Worm (Caenorhabditis elegans) whole organism, early embryonic: ENCODE measurements around the gene clec-252.
A peak's percentile ranks its signal among the peaks of the same experiment; 100 is the strongest.

ENCODE experiments used
- aly-1 ChIP-seq: sonication (generic microtip); optimal IDR thresholded peaks from 2 replicates; lab custom pipeline; 2016; ENCODE audit warnings: missing genetic modification characterization, missing compliant biosample characterization
- ama-1 ChIP-seq: fragments of 150-350 bp; optimal IDR thresholded peaks from 2 replicates; lab custom pipeline; 2014
- ceh-36 ChIP-seq: sonication (generic microtip); optimal IDR thresholded peaks from 2 replicates; lab custom pipeline; 2016; ENCODE audit warnings: missing genetic modification characterization, inconsistent platforms, missing compliant biosample characterization
- flt-1 ChIP-seq: fragments of 200-800 bp; sonication (Bioruptor generic); IDR thresholded peaks from 2 replicates; pipeline ENCODE4 v1.3.6; 2022; ENCODE audit warnings: missing genetic modification characterization, missing compliant biosample characterization
- hmg-4 ChIP-seq: fragments of 200-800 bp; sonication (Bioruptor generic); optimal IDR thresholded peaks from 2 replicates; lab custom pipeline; 2018; ENCODE audit warnings: mild to moderate bottlenecking, missing genetic modification characterization, missing compliant biosample characterization
- scrt-1 ChIP-seq: fragments of 200-800 bp; sonication (Bioruptor generic); IDR thresholded peaks from 2 replicates; pipeline ENCODE4 v1.3.6; 2022; ENCODE audit warnings: missing genetic modification characterization, missing compliant biosample characterization
- sea-1 ChIP-seq: fragments of 200-800 bp; sonication (Bioruptor generic); conservative IDR thresholded peaks from 2 replicates; pipeline ENCODE4 v1.3.6; 2022; ENCODE audit warnings: missing genetic modification characterization, missing compliant biosample characterization
- tbx-11 ChIP-seq: fragments of 200-800 bp; sonication (Bioruptor generic); IDR thresholded peaks from 2 replicates; pipeline ENCODE4 v1.3.6; 2022; ENCODE audit warnings: missing genetic modification characterization, missing compliant biosample characterization
- tbx-37 ChIP-seq: fragments of 200-800 bp; sonication (Bioruptor generic); conservative IDR thresholded peaks from 2 replicates; pipeline ENCODE4 v1.3.6; 2022; ENCODE audit warnings: missing genetic modification reagents, missing genetic modification characterization, missing compliant biosample characterization
- tra-4 ChIP-seq: sonication (generic microtip); optimal IDR thresholded peaks from 2 replicates; lab custom pipeline; 2017; ENCODE audit warnings: missing genetic modification characterization, missing compliant biosample characterization

clec-252 gene

ce11 chrV:18706063-18706620 lies 42.5 kb downstream of the clec-252 start, which contains the start of gene Y17D7C.1:
Gene Y17D7C.1 (plus strand): TSS chrV:18706570.
- TF ChIP-seq tbx-11 (peak; percentile 3; the same call in 1 of the 2 replicates), ama-1 (lab: Kevin White, UChicago) (no peak)

- TF ChIP-seq ceh-36 (peak; percentile 22), scrt-1 (GFP tag; lab: Robert Waterston, UW) (no peak), tbx-11 (peak; percentile 65; the same call in 1 of the 2 replicates), sea-1 (no peak), flt-1 (peak; percentile 35; the same call in 1 of the 2 replicates)
Measured at ce11 chrV:18705319-18706062, 43.1 kb downstream of the clec-252 start.

ce11 chrV:18701306-18701705 lies 47.3 kb downstream of the clec-252 start, which contains the start of gene Y69H2.9:
Gene Y69H2.9 (plus strand): TSS chrV:18701538.
- TF ChIP-seq aly-1 = no peak
- TF ChIP-seq tra-4 (tag; lab: Kevin White, UChicago) = no peak
- no peak for TF ChIP-seq tbx-37 (GFP tag; lab: Robert Waterston, UW)
- TF ChIP-seq ama-1 (lab: Kevin White, UChicago) = no peak
- TF ChIP-seq flt-1 = no peak

- TF ChIP-seq hmg-4 (GFP tag; lab: Kevin White, UChicago) (no peak), ama-1 (lab: Kevin White, UChicago) (no peak)
Measured at ce11 chrV:18699326-18699725, 49.3 kb downstream of the clec-252 start, which contains the start of gene nhr-241. Gene nhr-241 (plus strand): TSS chrV:18699451.
